Fruit fly (Drosophila melanogaster): ENCODE measurements around the gene Sk1.

- TF ChIP-seq ttk (optimal IDR thresholded peaks at IDR 0.05): no peak
- TF ChIP-seq Myc (optimal IDR thresholded peaks at IDR 0.05): no peak
- TF ChIP-seq Sin3A (optimal IDR thresholded peaks at IDR 0.05): no peak
- no peak for TF ChIP-seq h (optimal IDR thresholded peaks at IDR 0.05)
- no peak for TF ChIP-seq psq (optimal IDR thresholded peaks at IDR 0.05)
- no peak for TF ChIP-seq insv (optimal IDR thresholded peaks at IDR 0.05)
These were observed 14.8 kb downstream of the Sk1 start for dm6 chrX:11457149-11457548.

All from Kc167 (cell line).